Worm (Caenorhabditis elegans) whole organism, L4/young adult: ENCODE results near the gene E_BE45912.2.

Experiments
- W03F9.2 ChIP-seq: fragments of 150-350 bp; optimal IDR thresholded peaks from 2 replicates; lab custom pipeline; 2014; ENCODE audit warnings: missing biosample characterization, missing genetic modification characterization
- dao-5 ChIP-seq: sonication (generic microtip); optimal IDR thresholded peaks from 2 replicates; lab custom pipeline; 2016; ENCODE audit warnings: missing genotype, missing genetic modification characterization, moderate library complexity, missing compliant biosample characterization
- him-1 ChIP-seq: sonication (generic microtip); optimal IDR thresholded peaks from 2 replicates; lab custom pipeline; 2016; ENCODE audit warnings: missing genotype, missing genetic modification reagents, missing genetic modification characterization, missing compliant biosample characterization

ce11 chrIII:981960-982359, 48.9 kb downstream of the E_BE45912.2 start:
- TF ChIP-seq him-1 (tag; lab: Kevin White, UChicago) (no peak), dao-5 (tag; lab: Kevin White, UChicago) (no peak), W03F9.2 (no peak)
